ENCODE assay signal across 3 worm cellular contexts in the genomic region with DNA sequence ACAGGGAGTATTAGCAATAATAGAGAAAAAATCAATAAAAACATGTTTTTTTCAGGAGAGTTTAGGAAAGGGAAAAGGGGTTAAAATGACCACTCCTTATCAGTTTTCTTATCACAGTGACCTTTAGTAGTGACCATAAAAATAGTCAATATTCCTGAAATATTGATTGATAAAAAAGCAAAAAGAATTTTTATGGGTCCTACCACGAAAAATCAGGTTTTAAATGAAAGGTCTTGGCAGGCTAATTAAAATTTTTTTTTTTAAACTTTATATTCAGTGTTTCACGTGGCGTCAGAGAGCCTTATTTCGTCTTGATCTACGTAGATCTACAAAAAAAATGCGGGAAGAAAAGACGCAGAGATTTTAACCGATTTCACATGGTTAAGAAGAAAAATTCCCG.
TF ChIP-seq lines count a peak whose summit lies in the region.

A gene (minus strand): TSS at position 101 of the 400 bp plus-strand sequence.

TF ChIP-seq in whole organism, L4 larva, 104 proteins besides CTCF, POLR2A, EP300 and RAD21:
- TF ChIP-seq F44E2.7 (GFP tag; IDR thresholded peaks at IDR 0.05; lab: Robert Waterston, UW) (no peak), dmd-9 (GFP tag; IDR thresholded peaks at IDR 0.05; lab: Robert Waterston, UW) (no peak), daf-16 (GFP tag; optimal IDR thresholded peaks at IDR 0.05; lab: Kevin White, UChicago) (no peak), daf-16 (tag; optimal IDR thresholded peaks at IDR 0.05; lab: Kevin White, UChicago) (peak; percentile 46)

TF ChIP-seq in whole organism, late embryonic, 69 proteins besides CTCF, POLR2A, EP300 and RAD21:
- no peak for TF ChIP-seq C38D4.7 (GFP tag; optimal IDR thresholded peaks at IDR 0.05; lab: Kevin White, UChicago)
- peak; percentile 67 for TF ChIP-seq elt-2 (tag; optimal IDR thresholded peaks at IDR 0.05; lab: Kevin White, UChicago)

TF ChIP-seq in whole organism, midembryonic, 9 proteins besides CTCF, POLR2A, EP300 and RAD21:
- no peak for TF ChIP-seq tab-1 (GFP tag; IDR thresholded peaks at IDR 0.05; lab: Robert Waterston, UW)
- 0 out of 2 replicates have a peak, but pooled peaks have one; percentile 33 for TF ChIP-seq T22C8.4 (GFP tag; IDR thresholded peaks at IDR 0.05; lab: Robert Waterston, UW)
